Worm (Caenorhabditis elegans): Measurements from ENCODE around the gene dnj-9.

The dnj-9 gene

ce11 chrII:4904277-4904676, 52.4 kb downstream of the dnj-9 start:
- TF ChIP-seq nhr-20 (tag; optimal IDR thresholded peaks at IDR 0.05), result peak; percentile 80
- no peak for TF ChIP-seq ceh-88 (GFP tag; IDR thresholded peaks at IDR 0.05)
- TF ChIP-seq fkh-8 (tag; optimal IDR thresholded peaks at IDR 0.05), result peak; percentile 65
- TF ChIP-seq xbp-1 (tag; optimal IDR thresholded peaks at IDR 0.05), result peak; percentile 65
- peak; percentile 30 to 61 (median 42) for TF ChIP-seq ceh-82 (tag; optimal IDR thresholded peaks at IDR 0.05)
- TF ChIP-seq grh-1 (GFP tag; IDR thresholded peaks at IDR 0.05), result no peak
- TF ChIP-seq elt-3 (tag; optimal IDR thresholded peaks at IDR 0.05), result peak in 1 of 6 experiments; percentile 24
- TF ChIP-seq F16B12.6 (tag; optimal IDR thresholded peaks at IDR 0.05), result peak; percentile 48
- no peak for TF ChIP-seq nhr-28 (tag; optimal IDR thresholded peaks at IDR 0.05)
- TF ChIP-seq nhr-77 (tag; optimal IDR thresholded peaks at IDR 0.05), result peak; percentile 31
- no peak for TF ChIP-seq hlh-4 (tag; optimal IDR thresholded peaks at IDR 0.05)
- no peak for TF ChIP-seq sup-37 (GFP tag; optimal IDR thresholded peaks at IDR 0.05)
- no peak for TF ChIP-seq ceh-90 (tag; optimal IDR thresholded peaks at IDR 0.05)
- TF ChIP-seq C04F5.9 (tag; optimal IDR thresholded peaks at IDR 0.05), result no peak
- TF ChIP-seq tbx-2 (tag; optimal IDR thresholded peaks at IDR 0.05), result peak; percentile 67
- TF ChIP-seq egl-27 (tag; optimal IDR thresholded peaks at IDR 0.05), result no peak
- peak; percentile 38 to 74 (median 70) for TF ChIP-seq dpl-1 (GFP tag; optimal IDR thresholded peaks at IDR 0.05)
- TF ChIP-seq fos-1 (tag; optimal IDR thresholded peaks at IDR 0.05), result peak; percentile 41
- no peak for TF ChIP-seq nhr-12 (tag; optimal IDR thresholded peaks at IDR 0.05)
- TF ChIP-seq isw-1 (GFP tag; IDR thresholded peaks at IDR 0.05), result peak; percentile 72
- TF ChIP-seq nhr-76 (tag; optimal IDR thresholded peaks at IDR 0.05), result no peak
- TF ChIP-seq pag-3 (tag; optimal IDR thresholded peaks at IDR 0.05; ENCODE audit: borderline replicate concordance, insufficient read depth), result no peak
- TF ChIP-seq jun-1 (tag; optimal IDR thresholded peaks at IDR 0.05), result peak; percentile 56
- no peak for TF ChIP-seq fkh-4 (tag; optimal IDR thresholded peaks at IDR 0.05; ENCODE audit: borderline replicate concordance)
- no peak for TF ChIP-seq vab-15 (tag; optimal IDR thresholded peaks at IDR 0.05)
- no peak for TF ChIP-seq lin-39 (tag; optimal IDR thresholded peaks at IDR 0.05)
- TF ChIP-seq hlh-17 (GFP tag; optimal IDR thresholded peaks at IDR 0.05; ENCODE audit: borderline replicate concordance), result no peak
- peak; percentile 80 to 89 for TF ChIP-seq efl-1 (optimal IDR thresholded peaks at IDR 0.05)
- peak; percentile 66 to 95 for TF ChIP-seq efl-1 (GFP tag; optimal IDR thresholded peaks at IDR 0.05 in 1 of 2)
- TF ChIP-seq lin-15B (tag; optimal IDR thresholded peaks at IDR 0.05), result peak; percentile 34
- TF ChIP-seq pqm-1 (tag; optimal IDR thresholded peaks at IDR 0.05), result no peak
- TF ChIP-seq lsy-2 (tag; optimal IDR thresholded peaks at IDR 0.05), result peak; percentile 71 to 86
- peak; percentile 56 for TF ChIP-seq dsc-1 (tag; optimal IDR thresholded peaks at IDR 0.05)
- no peak for TF ChIP-seq pax-3 (tag; optimal IDR thresholded peaks at IDR 0.05)
- peak; percentile 23 for TF ChIP-seq fkh-10 (GFP tag; optimal IDR thresholded peaks at IDR 0.05)
- TF ChIP-seq unc-86 (tag; optimal IDR thresholded peaks at IDR 0.05), result peak; percentile 40
- TF ChIP-seq efl-3 (GFP tag; optimal IDR thresholded peaks at IDR 0.05), result no peak
- peak; percentile 87 for TF ChIP-seq lin-14 (GFP tag; optimal IDR thresholded peaks at IDR 0.05)
- no peak for TF ChIP-seq mef-2 (tag; optimal IDR thresholded peaks at IDR 0.05)
- TF ChIP-seq irx-1 (tag; optimal IDR thresholded peaks at IDR 0.05), result no peak
- no peak for TF ChIP-seq nhr-237 (tag; optimal IDR thresholded peaks at IDR 0.05)
- TF ChIP-seq ceh-63 (GFP tag; optimal IDR thresholded peaks at IDR 0.05), result no peak
- no peak for TF ChIP-seq ets-5 (GFP tag; IDR thresholded peaks at IDR 0.05)
- no peak for TF ChIP-seq unc-30 (tag; optimal IDR thresholded peaks at IDR 0.05)
- no peak for TF ChIP-seq unc-98 (GFP tag; IDR thresholded peaks at IDR 0.05)
- TF ChIP-seq aly-2 (tag; optimal IDR thresholded peaks at IDR 0.05), result no peak
- TF ChIP-seq nhr-84 (tag; optimal IDR thresholded peaks at IDR 0.05), result no peak
- TF ChIP-seq lin-35 (GFP tag; optimal IDR thresholded peaks at IDR 0.05), result peak; percentile 77 to 81
- TF ChIP-seq nhr-47 (tag; optimal IDR thresholded peaks at IDR 0.05), result peak; percentile 68
- TF ChIP-seq aha-1 (tag; optimal IDR thresholded peaks at IDR 0.05), result no peak
- TF ChIP-seq ztf-4 (tag; optimal IDR thresholded peaks at IDR 0.05), result peak; percentile 32
- no peak for TF ChIP-seq zag-1 (tag; optimal IDR thresholded peaks at IDR 0.05)
- TF ChIP-seq Y116A8C.19 (tag; optimal IDR thresholded peaks at IDR 0.05; ENCODE audit: borderline replicate concordance), result no peak
- no peak for TF ChIP-seq C34B4.2 (tag; optimal IDR thresholded peaks at IDR 0.05)

Measured in whole organism, L1 larva.